Fruit fly (Drosophila melanogaster): Measurements from ENCODE around the gene CG45012.

Gene CG45012

dm6 chr2L:11806701-11807674 is 27.4 kb upstream of the CG45012 start (continued):
- TF ChIP-seq CG13287 (GFP tag; IDR thresholded peaks at IDR 0.05; ENCODE audit: partially characterized antibody): peak; percentile 23; the same call in 1 of the 2 replicates
- no peak for TF ChIP-seq Poxn (GFP tag; IDR thresholded peaks at IDR 0.05)
- no peak for TF ChIP-seq tll (GFP tag; optimal IDR thresholded peaks at IDR 0.05)
- TF ChIP-seq E2f1 (GFP tag; IDR thresholded peaks at IDR 0.05): no peak
- no peak for TF ChIP-seq NC2β (GFP tag; optimal IDR thresholded peaks at IDR 0.05)
- TF ChIP-seq CG8924 (tag; optimal IDR thresholded peaks at IDR 0.05): no peak
- no peak for TF ChIP-seq hth (optimal IDR thresholded peaks at IDR 0.05)
- TF ChIP-seq CG11398 (GFP tag; optimal IDR thresholded peaks at IDR 0.05): no peak
- TF ChIP-seq CG12391 (tag; optimal IDR thresholded peaks at IDR 0.05): no peak
- TF ChIP-seq onecut (GFP tag; IDR thresholded peaks at IDR 0.05): peak; percentile 67; the same call in 1 of the 2 replicates
- TF ChIP-seq ab (GFP tag; optimal IDR thresholded peaks at IDR 0.05): peak; percentile 18
- TF ChIP-seq Xbp1 (GFP tag; optimal IDR thresholded peaks at IDR 0.05): no peak
- peak; percentile 42; the same call in 1 of the 4 replicates for TF ChIP-seq Dll (GFP tag; IDR thresholded peaks at IDR 0.05; ENCODE audit: partially characterized antibody)
- TF ChIP-seq CG32532 (GFP tag; IDR thresholded peaks at IDR 0.05): peak; percentile 17; the same call in 1 of the 2 replicates
- TF ChIP-seq ken (GFP tag; IDR thresholded peaks at IDR 0.05): no peak
- TF ChIP-seq yki (optimal IDR thresholded peaks at IDR 0.05): peak; percentile 66
- TF ChIP-seq luna (GFP tag; optimal IDR thresholded peaks at IDR 0.05): no peak
- TF ChIP-seq crp (GFP tag; optimal IDR thresholded peaks at IDR 0.05): no peak
- TF ChIP-seq fu2 (GFP tag; optimal IDR thresholded peaks at IDR 0.05): no peak
- TF ChIP-seq aop (GFP tag; IDR thresholded peaks at IDR 0.05): no peak
- TF ChIP-seq CG14441 (GFP tag; IDR thresholded peaks at IDR 0.05): 0 out of 2 replicates have a peak, but pooled peaks have one; percentile 22
- TF ChIP-seq ase (GFP tag; IDR thresholded peaks at IDR 0.05): no peak
- TF ChIP-seq peb (GFP tag; IDR thresholded peaks at IDR 0.05): no peak
- no peak for TF ChIP-seq Ets65A (GFP tag)
- TF ChIP-seq corto (GFP tag; optimal IDR thresholded peaks at IDR 0.05): peak; percentile 20
- TF ChIP-seq Taf1 (GFP tag; IDR thresholded peaks at IDR 0.05): no peak
- TF ChIP-seq gce (GFP tag; IDR thresholded peaks at IDR 0.05): no peak
- TF ChIP-seq lola (GFP tag; optimal IDR thresholded peaks at IDR 0.05): no peak
- TF ChIP-seq bbx (GFP tag; IDR thresholded peaks at IDR 0.05; ENCODE audit: partially characterized antibody): no peak
- TF ChIP-seq CG2875 (GFP tag; optimal IDR thresholded peaks at IDR 0.05): no peak
- 0 out of 2 replicates have a peak, but pooled peaks have one; percentile 44 for TF ChIP-seq CG42726 (GFP tag; IDR thresholded peaks at IDR 0.05; ENCODE audit: partially characterized antibody)
- no peak for TF ChIP-seq CG12104 (GFP tag; optimal IDR thresholded peaks at IDR 0.05)
- TF ChIP-seq CG34422 (GFP tag; IDR thresholded peaks at IDR 0.05): peak; percentile 13; the same call in 1 of the 3 replicates
- TF ChIP-seq ranshi (GFP tag; IDR thresholded peaks at IDR 0.05): no peak
- TF ChIP-seq Nf-YB (GFP tag; optimal IDR thresholded peaks at IDR 0.05): peak; percentile 89
- no peak for TF ChIP-seq CG3281 (GFP tag; optimal IDR thresholded peaks at IDR 0.05)
- no peak for TF ChIP-seq lab (GFP tag; optimal IDR thresholded peaks at IDR 0.05)
- 0 out of 2 replicates have a peak, but pooled peaks have one; percentile 7 for TF ChIP-seq ara (GFP tag; IDR thresholded peaks at IDR 0.05)
- peak; percentile 1 for TF ChIP-seq YL-1 (GFP tag; optimal IDR thresholded peaks at IDR 0.05)
- TF ChIP-seq HLH3B (GFP tag; IDR thresholded peaks at IDR 0.05): no peak
- peak; percentile 45; the same call in 2 of the 3 replicates for TF ChIP-seq CG34224 (GFP tag; IDR thresholded peaks at IDR 0.05; ENCODE audit: partially characterized antibody)
- no peak for TF ChIP-seq NfI (GFP tag; optimal IDR thresholded peaks at IDR 0.05)
- peak; percentile 52 for TF ChIP-seq CG32772 (GFP tag; IDR thresholded peaks at IDR 0.05)
- no peak for TF ChIP-seq CG17912 (GFP tag; optimal IDR thresholded peaks at IDR 0.05)
- TF ChIP-seq tin (GFP tag; optimal IDR thresholded peaks at IDR 0.05): no peak
- TF ChIP-seq CG31224 (GFP tag; IDR thresholded peaks at IDR 0.05): no peak
- TF ChIP-seq al (GFP tag; IDR thresholded peaks at IDR 0.05): no peak
- no peak for TF ChIP-seq CG30403 (GFP tag; optimal IDR thresholded peaks at IDR 0.05)

Measured in whole organism, embryonic.